Fruit fly (Drosophila melanogaster) whole organism, wandering third instar larva: ENCODE measurements around the gene CG17712.

Source experiments
- CrebA ChIP-seq: fragments of 200-800 bp; sonication (Bioruptor generic); optimal IDR thresholded peaks from 2 replicates; lab custom pipeline; 2016; ENCODE audit warnings: missing biosample characterization, mild to moderate bottlenecking, missing genetic modification characterization, borderline replicate concordance
- Dfd ChIP-seq: fragments of >200 bp; optimal IDR thresholded peaks from 2 replicates; lab custom pipeline; 2017; ENCODE audit warnings: missing biosample characterization, missing genetic modification characterization
- HLH106 ChIP-seq: fragments of 200-800 bp; optimal IDR thresholded peaks from 3 replicates; lab custom pipeline; 2019; ENCODE audit warnings: missing biosample characterization, mild to moderate bottlenecking, missing genetic modification characterization, moderate library complexity
- Jra ChIP-seq: sonication (Bioruptor generic); optimal IDR thresholded peaks from 2 replicates; lab custom pipeline; 2016; ENCODE audit warnings: missing biosample characterization, missing genetic modification characterization
- Mio ChIP-seq: sonication (Bioruptor generic); optimal IDR thresholded peaks from 2 replicates; lab custom pipeline; 2016; ENCODE audit warnings: missing biosample characterization, missing genetic modification characterization
- Myc ChIP-seq: fragments of >200 bp; optimal IDR thresholded peaks from 2 replicates; lab custom pipeline; 2017
- Vsx2 ChIP-seq: fragments of 200-300, 225-300 bp; sonication (Bioruptor generic); optimal IDR thresholded peaks from 2 replicates; lab custom pipeline; 2018; ENCODE audit warnings: missing biosample characterization, missing genetic modification characterization; ENCODE audit not compliant: partially characterized antibody
- dl ChIP-seq, 2 experiments: fragments of 175-275, 200-275 bp in 1 of 2; fragments of 200-275 bp in 1 of 2; sonication (Bioruptor generic); optimal IDR thresholded peaks; lab custom pipeline; 2018; ENCODE audit warnings: mild to moderate bottlenecking in 2 of 2, missing biosample characterization in 2 of 2, missing genetic modification characterization in 2 of 2, moderate library complexity in 2 of 2; ENCODE audit not compliant: partially characterized antibody in 2 of 2, insufficient read depth in 1 of 2
- fru ChIP-seq: fragments of 200-800 bp; sonication (Bioruptor generic); optimal IDR thresholded peaks from 3 replicates; lab custom pipeline; 2016; ENCODE audit warnings: missing biosample characterization, mild to moderate bottlenecking, missing genetic modification characterization
- sage ChIP-seq: fragments of 200-800 bp; sonication (Bioruptor generic); optimal IDR thresholded peaks from 2 replicates; lab custom pipeline; 2016; ENCODE audit warnings: missing biosample characterization, mild to moderate bottlenecking, missing genetic modification characterization

DNA sequence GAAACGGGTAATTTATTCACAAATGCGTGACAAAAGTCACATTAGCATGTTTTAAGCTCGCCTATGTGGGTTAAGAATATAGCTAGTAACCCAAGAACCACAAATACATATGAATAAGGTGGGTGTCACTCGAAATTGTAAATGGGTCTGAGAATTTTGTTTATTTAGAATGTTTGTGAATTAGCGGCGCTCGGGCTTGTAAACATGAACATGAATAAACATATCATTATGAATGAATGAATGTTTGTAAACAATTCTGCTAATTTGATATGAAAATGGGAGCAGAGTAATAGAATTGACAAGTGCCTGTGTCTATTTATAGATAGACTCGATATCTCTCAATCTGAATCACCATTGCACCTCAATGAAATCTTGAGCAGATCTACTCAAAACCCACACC is 16.8 kb downstream of the CG17712 start:
- TF ChIP-seq fru (GFP tag; lab: Kevin White, UChicago) (no peak), HLH106 (tag; lab: Kevin White, UChicago) (no peak), CrebA (GFP tag; lab: Kevin White, UChicago) (no peak), dl (GFP tag; optimal IDR thresholded peaks at IDR 0.05; lab: Kevin White, UChicago; ENCODE audit: insufficient read depth in 1 of 2, partially characterized antibody in 2 of 2) (no peak), Dfd (no peak), Myc (no peak), Vsx2 (GFP tag; lab: Kevin White, UChicago) (no peak), sage (GFP tag; lab: Kevin White, UChicago) (no peak), Jra (GFP tag; lab: Kevin White, UChicago) (no peak), Mio (no peak)
